Fruit fly (Drosophila melanogaster): ENCODE data around the gene CG43965.

The CG43965 gene

DNA sequence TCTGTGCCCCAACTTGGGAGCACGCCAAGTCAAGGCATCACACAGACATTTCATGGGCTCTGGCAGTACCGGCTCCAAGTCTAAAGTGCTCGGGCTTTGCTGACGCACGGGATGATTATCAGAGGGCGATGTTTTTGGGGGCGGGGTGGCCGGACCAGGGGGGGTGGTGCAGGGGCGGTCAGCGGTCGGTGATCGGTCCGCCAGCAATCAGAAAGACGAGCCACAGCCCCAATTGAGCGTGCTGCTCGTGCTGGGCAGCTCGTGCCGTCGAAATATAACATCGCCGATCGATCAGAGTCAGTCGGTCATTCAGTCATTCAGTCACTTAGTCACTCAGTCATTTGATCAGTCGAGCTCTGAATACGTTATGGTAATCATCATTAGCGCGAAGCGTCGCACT lies 27.7 kb downstream of the CG43965 start:
- TF ChIP-seq CG14014 (GFP tag; IDR thresholded peaks at IDR 0.05): peak; percentile 37; the same call in 1 of the 2 replicates
- 0 out of 2 replicates have a peak, but pooled peaks have one; percentile 40 for TF ChIP-seq gsb (GFP tag; IDR thresholded peaks at IDR 0.05)
- TF ChIP-seq zfh1 (GFP tag; IDR thresholded peaks at IDR 0.05): no peak
- 0 out of 2 replicates have a peak, but pooled peaks have one; percentile 22 for TF ChIP-seq NFAT (GFP tag; IDR thresholded peaks at IDR 0.05)
- TF ChIP-seq cwo (GFP tag; optimal IDR thresholded peaks at IDR 0.05): peak; percentile 100
- TF ChIP-seq Ptx1 (GFP tag; IDR thresholded peaks at IDR 0.05): no peak
- TF ChIP-seq odd (GFP tag; optimal IDR thresholded peaks at IDR 0.05): no peak
- no peak for TF ChIP-seq h (optimal IDR thresholded peaks at IDR 0.05)
- no peak for TF ChIP-seq CG6654 (GFP tag; optimal IDR thresholded peaks at IDR 0.05)
- no peak for TF ChIP-seq CG30431 (GFP tag; optimal IDR thresholded peaks at IDR 0.05)
- peak; percentile 39 for TF ChIP-seq Hey (tag; optimal IDR thresholded peaks at IDR 0.05)
- peak; percentile 63 for TF ChIP-seq CG12769 (tag; optimal IDR thresholded peaks at IDR 0.05)
- TF ChIP-seq CG33557 (GFP tag; optimal IDR thresholded peaks at IDR 0.05): no peak
- no peak for TF ChIP-seq CG43689 (GFP tag; IDR thresholded peaks at IDR 0.05)
- TF ChIP-seq row (GFP tag; IDR thresholded peaks at IDR 0.05): 0 out of 3 replicates have a peak, but pooled peaks have one; percentile 12
- TF ChIP-seq CG15073 (GFP tag; optimal IDR thresholded peaks at IDR 0.05): no peak
- no peak for TF ChIP-seq CG16815 (GFP tag; optimal IDR thresholded peaks at IDR 0.05)
- peak; percentile 23; the same call in 1 of the 2 replicates for TF ChIP-seq CG13287 (GFP tag; IDR thresholded peaks at IDR 0.05; ENCODE audit: partially characterized antibody)
- no peak for TF ChIP-seq pum (GFP tag; optimal IDR thresholded peaks at IDR 0.05)
- peak in 1 of 2 experiments; percentile 10 for TF ChIP-seq Hr78 (GFP tag; optimal IDR thresholded peaks at IDR 0.05)
- 0 out of 2 replicates have a peak, but pooled peaks have one; percentile 36 for TF ChIP-seq ham (GFP tag; IDR thresholded peaks at IDR 0.05)
- no peak for TF ChIP-seq CG17829 (tag; optimal IDR thresholded peaks at IDR 0.05)
- no peak for TF ChIP-seq CG9437 (GFP tag; optimal IDR thresholded peaks at IDR 0.05)
- TF ChIP-seq disco-r (GFP tag; optimal IDR thresholded peaks at IDR 0.05): no peak
- peak; percentile 51 for TF ChIP-seq CG10209 (GFP tag; optimal IDR thresholded peaks at IDR 0.05)
- TF ChIP-seq CG9215 (GFP tag; IDR thresholded peaks at IDR 0.05): no peak
- peak; percentile 65 for TF ChIP-seq abd-A (tag; optimal IDR thresholded peaks at IDR 0.05)
- TF ChIP-seq Abd-B (GFP tag; optimal IDR thresholded peaks at IDR 0.05): no peak
- TF ChIP-seq CG12219 (GFP tag; optimal IDR thresholded peaks at IDR 0.05): no peak
- no peak for TF ChIP-seq Doc2 (GFP tag; IDR thresholded peaks at IDR 0.05)
- TF ChIP-seq CG2120 (GFP tag; optimal IDR thresholded peaks at IDR 0.05): no peak
- 0 out of 2 replicates have a peak, but pooled peaks have one; percentile 9 for TF ChIP-seq CG5953 (GFP tag; IDR thresholded peaks at IDR 0.05)
- TF ChIP-seq so (GFP tag; IDR thresholded peaks at IDR 0.05): 0 out of 3 replicates have a peak, but pooled peaks have one; percentile 35
- no peak for TF ChIP-seq NfI (GFP tag; optimal IDR thresholded peaks at IDR 0.05)
- TF ChIP-seq NK7.1 (GFP tag; optimal IDR thresholded peaks at IDR 0.05): no peak
- TF ChIP-seq CG4617 (GFP tag; optimal IDR thresholded peaks at IDR 0.05; ENCODE audit: borderline replicate concordance): no peak
- peak; percentile 9 for TF ChIP-seq Hmr (GFP tag; optimal IDR thresholded peaks at IDR 0.05)
- TF ChIP-seq CG4707 (GFP tag; optimal IDR thresholded peaks at IDR 0.05): no peak
- TF ChIP-seq Hr39 (optimal IDR thresholded peaks at IDR 0.05): peak; percentile 15
- TF ChIP-seq crol (GFP tag; IDR thresholded peaks at IDR 0.05): peak; percentile 95
- no peak for TF ChIP-seq Mad (GFP tag; optimal IDR thresholded peaks at IDR 0.05)
- no peak for TF ChIP-seq wdn (GFP tag; IDR thresholded peaks at IDR 0.05)
- TF ChIP-seq lab (GFP tag; optimal IDR thresholded peaks at IDR 0.05): peak; percentile 89
- TF ChIP-seq nmo (GFP tag; optimal IDR thresholded peaks at IDR 0.05): no peak
- no peak for TF ChIP-seq fu2 (GFP tag; optimal IDR thresholded peaks at IDR 0.05)
- no peak for TF ChIP-seq klu (GFP tag; IDR thresholded peaks at IDR 0.05)
- TF ChIP-seq CG15696 (tag; optimal IDR thresholded peaks at IDR 0.05): no peak
- no peak for TF ChIP-seq CG13296 (GFP tag; optimal IDR thresholded peaks at IDR 0.05)
- peak; percentile 99 for TF ChIP-seq CG7987 (GFP tag; optimal IDR thresholded peaks at IDR 0.05)
- TF ChIP-seq amos (GFP tag; IDR thresholded peaks at IDR 0.05; ENCODE audit: partially characterized antibody): peak; percentile 12; the same call in 1 of the 2 replicates
- TF ChIP-seq slou (GFP tag; optimal IDR thresholded peaks at IDR 0.05): no peak
